Worm (Caenorhabditis elegans): ENCODE measurements around the gene F35E8.9.

The F35E8.9 gene

ce11 chrV:15887708-15888295 lies 29.6 kb downstream of the F35E8.9 start:
- TF ChIP-seq dox-1 (GFP tag; IDR thresholded peaks at IDR 0.05) (peak; percentile 32; the same call in 1 of the 2 replicates), ztf-22 (GFP tag; optimal IDR thresholded peaks at IDR 0.05) (peak; percentile 26), cebp-1 (GFP tag; IDR thresholded peaks at IDR 0.05) (no peak), cebp-1 (tag; optimal IDR thresholded peaks at IDR 0.05) (peak; percentile 21), nhr-80 (tag; optimal IDR thresholded peaks at IDR 0.05) (peak; percentile 72), F22D6.2 (tag; optimal IDR thresholded peaks at IDR 0.05) (no peak), pbrm-1 (GFP tag; IDR thresholded peaks at IDR 0.05) (no peak), nhr-179 (tag; optimal IDR thresholded peaks at IDR 0.05) (no peak), madf-8 (GFP tag; conservative IDR thresholded peaks at IDR 0.05) (no peak), Y53G8AR.9 (GFP tag; conservative IDR thresholded peaks at IDR 0.05) (no peak), nfyb-1 (GFP tag; IDR thresholded peaks at IDR 0.05) (peak; percentile 55; the same call in 1 of the 2 replicates), cebp-2 (GFP tag; IDR thresholded peaks at IDR 0.05) (no peak), atf-7 (tag; optimal IDR thresholded peaks at IDR 0.05) (no peak), egl-44 (GFP tag; IDR thresholded peaks at IDR 0.05) (0 out of 2 replicates have a peak, but pooled peaks have one; percentile 23)

DNA sequence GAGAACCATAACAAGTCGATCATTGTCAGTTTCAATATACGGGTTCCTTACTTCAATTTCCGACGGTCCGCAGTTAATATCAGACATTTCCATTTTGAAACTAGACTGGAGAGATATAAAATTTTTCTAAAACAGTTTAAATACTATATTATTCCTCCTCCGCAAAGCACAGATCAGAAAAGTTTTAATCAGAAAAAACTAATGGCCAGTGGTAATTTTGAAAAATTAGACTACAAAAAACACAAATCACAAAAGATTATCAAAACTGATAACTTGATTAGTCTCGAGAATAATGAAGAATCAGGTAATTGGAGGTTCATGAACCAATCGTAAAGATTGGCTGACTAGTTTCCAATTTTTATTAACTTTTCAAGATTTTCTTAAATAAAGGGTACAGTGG lies 31.4 kb downstream of the F35E8.9 start, which contains the start of gene T06C12.9:
Gene T06C12.9, minus strand, starts transcription at position 101 of the 400 bp plus-strand sequence.
- no peak for TF ChIP-seq F33H1.4 (GFP tag; IDR thresholded peaks at IDR 0.05)
- no peak for TF ChIP-seq ztf-3 (GFP tag; optimal IDR thresholded peaks at IDR 0.05)
- no peak for TF ChIP-seq lin-35 (GFP tag; optimal IDR thresholded peaks at IDR 0.05)
- no peak for TF ChIP-seq ztf-22 (GFP tag; optimal IDR thresholded peaks at IDR 0.05)
- TF ChIP-seq T26A5.8 (tag; optimal IDR thresholded peaks at IDR 0.05): no peak
- TF ChIP-seq lag-1 (GFP tag; IDR thresholded peaks at IDR 0.05): no peak
- TF ChIP-seq pha-4 (tag; optimal IDR thresholded peaks at IDR 0.05): no peak
- TF ChIP-seq attf-3 (GFP tag; conservative IDR thresholded peaks at IDR 0.05): no peak
- no peak for TF ChIP-seq let-607 (tag; optimal IDR thresholded peaks at IDR 0.05)
- no peak for TF ChIP-seq gei-17 (GFP tag; optimal IDR thresholded peaks at IDR 0.05)
- no peak for TF ChIP-seq mcd-1 (GFP tag; IDR thresholded peaks at IDR 0.05)
- TF ChIP-seq lsl-1 (GFP tag; optimal IDR thresholded peaks at IDR 0.05): no peak
- TF ChIP-seq sea-2 (GFP tag; IDR thresholded peaks at IDR 0.05): no peak
- TF ChIP-seq lsy-27 (tag; optimal IDR thresholded peaks at IDR 0.05; ENCODE audit: borderline replicate concordance, insufficient read depth): no peak
- no peak for TF ChIP-seq ZK185.1 (tag; optimal IDR thresholded peaks at IDR 0.05; ENCODE audit: poor library complexity, severe bottlenecking)
- TF ChIP-seq fkh-3 (tag; optimal IDR thresholded peaks at IDR 0.05): no peak
- no peak for TF ChIP-seq ccch-3 (GFP tag; optimal IDR thresholded peaks at IDR 0.05)
- no peak for TF ChIP-seq repo-1 (tag; optimal IDR thresholded peaks at IDR 0.05)

DNA sequence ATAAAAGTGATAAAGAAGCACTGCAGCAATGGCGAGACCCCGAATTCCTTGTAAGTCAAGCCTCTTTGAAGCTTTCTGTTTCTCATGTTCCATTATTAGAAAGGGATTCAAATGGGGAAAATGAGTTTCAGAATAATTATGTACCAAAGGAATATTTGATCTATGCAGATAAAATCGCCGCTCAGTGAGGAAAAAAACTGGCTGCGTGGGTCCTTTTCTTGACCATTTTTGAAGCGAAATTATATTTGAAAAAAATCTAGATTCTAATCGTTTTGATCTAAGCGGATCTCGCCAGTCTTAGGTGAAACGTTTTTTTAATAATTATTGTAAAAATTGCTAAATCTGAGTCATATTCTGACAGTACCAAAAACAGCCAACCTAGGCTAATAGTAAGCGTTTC lies 32.7 kb downstream of the F35E8.9 start, which contains the start of gene oac-42:
Gene oac-42, minus strand, starts transcription at position 101 of the 400 bp plus-strand sequence.
- no peak for TF ChIP-seq nhr-80 (tag; optimal IDR thresholded peaks at IDR 0.05)
- TF ChIP-seq lin-26 (GFP tag; IDR thresholded peaks at IDR 0.05): no peak
- no peak for TF ChIP-seq hmg-1.2 (GFP tag; IDR thresholded peaks at IDR 0.05)

DNA sequence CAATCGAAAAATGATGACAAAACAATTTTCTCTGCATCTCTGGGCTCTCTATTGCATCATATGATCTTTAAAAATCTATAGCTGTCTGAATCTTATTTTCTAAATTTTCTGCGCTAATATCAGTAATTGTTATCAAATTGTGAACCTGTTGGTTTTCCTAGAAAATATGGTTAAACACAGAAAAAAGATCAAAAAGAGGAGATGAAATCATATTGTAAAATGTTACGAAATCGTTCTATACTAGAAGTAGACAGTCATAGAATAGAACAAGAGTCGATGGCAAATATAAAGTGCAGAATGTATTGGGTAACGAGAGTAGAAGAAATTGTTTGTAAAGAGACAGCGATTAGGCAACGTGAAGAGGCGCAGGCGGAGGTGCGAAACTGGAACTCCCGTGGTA lies 36.7 kb downstream of the F35E8.9 start:
- TF ChIP-seq xnd-1 (tag; optimal IDR thresholded peaks at IDR 0.05): no peak
- TF ChIP-seq rcor-1 (GFP tag; IDR thresholded peaks at IDR 0.05): no peak
- TF ChIP-seq snpc-4 (GFP tag; optimal IDR thresholded peaks at IDR 0.05): no peak
- TF ChIP-seq snpc-4 (tag; optimal IDR thresholded peaks at IDR 0.05): peak in 1 of 4 experiments; percentile 11
- peak; percentile 77 for TF ChIP-seq attf-5 (GFP tag; optimal IDR thresholded peaks at IDR 0.05)
- no peak for TF ChIP-seq nfya-2 (GFP tag; IDR thresholded peaks at IDR 0.05)
- no peak for TF ChIP-seq ztf-6 (GFP tag; IDR thresholded peaks at IDR 0.05)
- no peak for TF ChIP-seq sea-2 (GFP tag; IDR thresholded peaks at IDR 0.05)
- TF ChIP-seq lsy-27 (tag; optimal IDR thresholded peaks at IDR 0.05; ENCODE audit: borderline replicate concordance, insufficient read depth): no peak
- no peak for TF ChIP-seq zim-3 (tag; optimal IDR thresholded peaks at IDR 0.05)
- TF ChIP-seq F55B11.4 (tag; optimal IDR thresholded peaks at IDR 0.05; ENCODE audit: borderline replicate concordance, insufficient read depth): no peak
- TF ChIP-seq somi-1 (GFP tag; optimal IDR thresholded peaks at IDR 0.05): no peak
- no peak for TF ChIP-seq B0019.2 (GFP tag; conservative IDR thresholded peaks at IDR 0.05)
- TF ChIP-seq madf-10 (tag; optimal IDR thresholded peaks at IDR 0.05): no peak

Data from whole organism, young adult.